Fruit fly (Drosophila melanogaster) whole organism, pupa: Measurements from ENCODE around the gene CG15916.

ENCODE experiments used
- D1 ChIP-seq: fragments of 200-800 bp; sonication (Bioruptor generic); optimal IDR thresholded peaks from 2 replicates; lab custom pipeline; 2018; ENCODE audit warnings: missing biosample characterization, mild to moderate bottlenecking, missing genetic modification characterization, moderate library complexity
- Pif1A ChIP-seq: fragments of 200-800 bp; sonication (Bioruptor generic); optimal IDR thresholded peaks from 3 replicates; lab custom pipeline; 2016; ENCODE audit warnings: missing biosample characterization, missing genetic modification characterization
- Pif1B ChIP-seq: fragments of 200-800 bp; sonication (Bioruptor generic); optimal IDR thresholded peaks from 3 replicates; lab custom pipeline; 2016; ENCODE audit warnings: missing biosample characterization, missing genetic modification characterization
- Snoo ChIP-seq: fragments of 200-800 bp; sonication (Bioruptor generic); optimal IDR thresholded peaks from 3 replicates; lab custom pipeline; 2017; ENCODE audit warnings: missing biosample characterization, mild to moderate bottlenecking, missing genetic modification characterization, inconsistent platforms
- gl ChIP-seq: fragments of 200-800 bp; sonication (Bioruptor generic); optimal IDR thresholded peaks from 2 replicates; lab custom pipeline; 2018; ENCODE audit warnings: missing biosample characterization, mild to moderate bottlenecking, missing genetic modification characterization

dm6 chrX:15888763-15889162 is 1.6 kb upstream of the CG15916 start:
- TF ChIP-seq Pif1A (no peak), Snoo (tag; lab: Kevin White, UChicago) (no peak), Pif1B (GFP tag; lab: Kevin White, UChicago) (no peak), D1 (no peak), gl (tag; lab: Kevin White, UChicago) (no peak)
